Fruit fly (Drosophila melanogaster): Measurements from ENCODE around the gene Pi3K92E.

The Pi3K92E gene

DNA sequence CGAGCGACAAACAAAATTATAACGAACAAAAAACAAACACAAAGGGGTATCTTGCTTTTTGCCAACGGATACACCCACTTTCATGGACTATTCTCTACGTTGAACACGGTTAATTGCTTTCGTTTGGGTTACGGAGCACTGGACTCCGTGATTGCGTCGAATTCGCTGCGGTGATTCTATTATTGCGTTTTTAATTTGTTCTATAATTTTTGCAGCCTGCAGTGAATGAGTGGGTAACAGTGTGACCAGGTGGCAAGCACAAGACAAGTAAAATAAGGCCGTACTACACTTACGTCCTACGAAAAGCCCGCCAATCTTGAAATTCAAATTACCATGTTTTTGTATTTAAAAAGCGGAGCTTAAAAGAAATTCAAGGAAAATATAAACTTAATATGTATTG is 49.0 kb downstream of the Pi3K92E start, which contains the start of gene CG16953 (continued):
- TF ChIP-seq CG17361 (GFP tag; IDR thresholded peaks at IDR 0.05) (no peak), sima (GFP tag; optimal IDR thresholded peaks at IDR 0.05) (no peak), lov (optimal IDR thresholded peaks at IDR 0.05) (no peak), lov (GFP tag; IDR thresholded peaks at IDR 0.05) (no peak), Med (GFP tag) (peak; percentile 43), amos (GFP tag; IDR thresholded peaks at IDR 0.05; ENCODE audit: partially characterized antibody) (no peak), CG18619 (GFP tag; optimal IDR thresholded peaks at IDR 0.05) (no peak), Camta (GFP tag; optimal IDR thresholded peaks at IDR 0.05) (no peak), Asciz (GFP tag; optimal IDR thresholded peaks at IDR 0.05) (no peak), zfh2 (GFP tag; optimal IDR thresholded peaks at IDR 0.05) (no peak), BtbVII (GFP tag; optimal IDR thresholded peaks at IDR 0.05) (no peak), CG13287 (GFP tag; IDR thresholded peaks at IDR 0.05; ENCODE audit: partially characterized antibody) (no peak; the same call in 1 of the 2 replicates), Oaz (GFP tag; IDR thresholded peaks at IDR 0.05) (no peak), lab (GFP tag; optimal IDR thresholded peaks at IDR 0.05) (no peak), Kr (GFP tag; optimal IDR thresholded peaks at IDR 0.05) (no peak), CG16779 (GFP tag; IDR thresholded peaks at IDR 0.05) (no peak), CG2202 (tag; optimal IDR thresholded peaks at IDR 0.05) (no peak), abd-A (tag; optimal IDR thresholded peaks at IDR 0.05) (no peak), ro (GFP tag; IDR thresholded peaks at IDR 0.05) (no peak), Pdp1 (GFP tag; optimal IDR thresholded peaks at IDR 0.05) (peak in 1 of 2 experiments; percentile 75), bigmax (GFP tag; optimal IDR thresholded peaks at IDR 0.05) (no peak), CG1603 (tag; optimal IDR thresholded peaks at IDR 0.05) (peak; percentile 37), al (GFP tag; IDR thresholded peaks at IDR 0.05) (no peak), CG4360 (GFP tag; IDR thresholded peaks at IDR 0.05) (no peak), CG4328 (GFP tag; optimal IDR thresholded peaks at IDR 0.05) (no peak), CG9437 (GFP tag; optimal IDR thresholded peaks at IDR 0.05) (peak; percentile 25), CG18262 (tag; optimal IDR thresholded peaks at IDR 0.05) (no peak), CG10267 (tag; optimal IDR thresholded peaks at IDR 0.05) (peak; percentile 30), Drgx (GFP tag; IDR thresholded peaks at IDR 0.05) (no peak), nom (GFP tag; optimal IDR thresholded peaks at IDR 0.05) (peak; percentile 10), chif (GFP tag; optimal IDR thresholded peaks at IDR 0.05) (no peak), slp2 (GFP tag; optimal IDR thresholded peaks at IDR 0.05) (no peak), CG8765 (GFP tag; IDR thresholded peaks at IDR 0.05) (no peak), CG2875 (GFP tag; optimal IDR thresholded peaks at IDR 0.05) (no peak), HmgD (GFP tag; optimal IDR thresholded peaks at IDR 0.05) (no peak), trh (GFP tag; optimal IDR thresholded peaks at IDR 0.05) (no peak), CG43689 (GFP tag; IDR thresholded peaks at IDR 0.05) (no peak), CG6175 (GFP tag; IDR thresholded peaks at IDR 0.05) (no peak), CG7987 (GFP tag; optimal IDR thresholded peaks at IDR 0.05) (no peak), da (GFP tag; optimal IDR thresholded peaks at IDR 0.05) (no peak), Dip2 (GFP tag; IDR thresholded peaks at IDR 0.05) (no peak), hb (GFP tag; IDR thresholded peaks at IDR 0.05; ENCODE audit: partially characterized antibody) (no peak), CG12769 (tag; optimal IDR thresholded peaks at IDR 0.05) (no peak), Sry-β (GFP tag; optimal IDR thresholded peaks at IDR 0.05) (no peak), MESR4 (GFP tag; optimal IDR thresholded peaks at IDR 0.05) (peak; percentile 89), stwl (tag; optimal IDR thresholded peaks at IDR 0.05) (peak; percentile 46), shn (GFP tag; optimal IDR thresholded peaks at IDR 0.05) (no peak), Stat92E (GFP tag; optimal IDR thresholded peaks at IDR 0.05) (peak in 1 of 3 experiments; percentile 45), CG6854 (GFP tag; optimal IDR thresholded peaks at IDR 0.05) (no peak), TFAM (GFP tag; optimal IDR thresholded peaks at IDR 0.05) (no peak), CG8281 (tag; optimal IDR thresholded peaks at IDR 0.05) (no peak)

All from whole organism, embryonic.